Worm (Caenorhabditis elegans) whole organism, L1 larva: ENCODE measurements around the gene rbbp-5.

Experiments used
- C04F5.9 ChIP-seq: sonication (generic microtip); optimal IDR thresholded peaks from 2 replicates; lab custom pipeline; 2016; ENCODE audit warnings: missing genetic modification characterization, missing compliant biosample characterization
- C16A3.4 ChIP-seq: fragments of 150-350 bp; optimal IDR thresholded peaks from 2 replicates; lab custom pipeline; 2014; ENCODE audit warnings: missing biosample characterization, missing genetic modification characterization
- C34B4.2 ChIP-seq: sonication (generic microtip); optimal IDR thresholded peaks from 2 replicates; lab custom pipeline; 2017; ENCODE audit warnings: mild to moderate bottlenecking, missing genetic modification characterization, missing compliant biosample characterization
- F16B12.6 ChIP-seq: fragments of 150-350 bp; optimal IDR thresholded peaks from 2 replicates; lab custom pipeline; 2014; ENCODE audit warnings: missing biosample characterization, missing genetic modification characterization
- Y116A8C.19 ChIP-seq: sonication (generic microtip); optimal IDR thresholded peaks from 2 replicates; lab custom pipeline; 2016; ENCODE audit warnings: missing compliant biosample characterization, missing genetic modification characterization, borderline replicate concordance
- aly-2 ChIP-seq: fragments of 150-350 bp; optimal IDR thresholded peaks from 2 replicates; lab custom pipeline; 2014; ENCODE audit warnings: missing biosample characterization, missing genetic modification characterization
- ceh-8 ChIP-seq: fragments of 200-800 bp; sonication (Bioruptor generic); optimal IDR thresholded peaks from 2 replicates; lab custom pipeline; 2018; ENCODE audit warnings: mild to moderate bottlenecking, missing genetic modification characterization, moderate library complexity, missing compliant biosample characterization
- ceh-90 ChIP-seq: sonication (generic microtip); optimal IDR thresholded peaks from 2 replicates; lab custom pipeline; 2016; ENCODE audit warnings: missing genetic modification characterization, missing compliant biosample characterization
- ces-1 ChIP-seq: fragments of 150-350 bp; optimal IDR thresholded peaks from 2 replicates; lab custom pipeline; 2014; ENCODE audit warnings: missing biosample characterization, missing genetic modification reagents, missing genetic modification characterization
- ets-5 ChIP-seq: fragments of 200-800 bp; sonication (Bioruptor generic); IDR thresholded peaks from 2 replicates; pipeline ENCODE4 v1.3.6; 2022; ENCODE audit warnings: missing genetic modification characterization, missing compliant biosample characterization
- fkh-4 ChIP-seq: sonication (generic microtip); optimal IDR thresholded peaks from 2 replicates; lab custom pipeline; 2016; ENCODE audit warnings: missing compliant biosample characterization, missing genetic modification characterization, borderline replicate concordance
- fkh-8 ChIP-seq: sonication (generic microtip); optimal IDR thresholded peaks from 2 replicates; lab custom pipeline; 2016; ENCODE audit warnings: mild to moderate bottlenecking, missing genetic modification characterization, missing compliant biosample characterization
- grh-1 ChIP-seq: fragments of 200-800 bp; sonication (Bioruptor generic); IDR thresholded peaks from 2 replicates; pipeline ENCODE4 v1.3.6; 2022; ENCODE audit warnings: missing genetic modification reagents, missing genetic modification characterization, missing compliant biosample characterization
- hlh-4 ChIP-seq: sonication (generic microtip); optimal IDR thresholded peaks from 2 replicates; lab custom pipeline; 2016; ENCODE audit warnings: mild to moderate bottlenecking, missing genetic modification characterization, missing compliant biosample characterization
- isw-1 ChIP-seq: fragments of 200-800 bp; sonication (Bioruptor generic); IDR thresholded peaks from 2 replicates; pipeline ENCODE4 v1.3.6; 2022; ENCODE audit warnings: missing genetic modification characterization, missing compliant biosample characterization
- lin-13 ChIP-seq: fragments of 150-350 bp; optimal IDR thresholded peaks from 2 replicates; lab custom pipeline; 2014; ENCODE audit warnings: missing biosample characterization, missing genetic modification reagents, missing genetic modification characterization
- lin-15B ChIP-seq: fragments of 150-350 bp; sonication (generic microtip); optimal IDR thresholded peaks from 3 replicates; lab custom pipeline; 2014; ENCODE audit warnings: missing biosample characterization, missing genetic modification characterization
- lin-35 ChIP-seq, 2 experiments: fragments of 150-350 bp; optimal IDR thresholded peaks; 2 replicates each; lab custom pipeline; 2014; ENCODE audit warnings: missing biosample characterization in 2 of 2, missing genetic modification characterization in 2 of 2, missing genetic modification reagents in 2 of 2
- lin-39 ChIP-seq: fragments of 150-350 bp; optimal IDR thresholded peaks from 2 replicates; lab custom pipeline; 2014; ENCODE audit warnings: missing biosample characterization, missing genetic modification reagents, missing genetic modification characterization
- mab-9 ChIP-seq: fragments of 200-800 bp; sonication (Bioruptor generic); IDR thresholded peaks from 2 replicates; pipeline ENCODE4 v1.3.6; 2022; ENCODE audit warnings: missing genetic modification reagents, missing genetic modification characterization, missing compliant biosample characterization
- mdl-1 ChIP-seq, 2 experiments: fragments of 150-350 bp; optimal IDR thresholded peaks; 2 replicates each; lab custom pipeline; 2014 to 2017; ENCODE audit warnings: missing biosample characterization in 2 of 2, missing genetic modification characterization in 2 of 2, inconsistent platforms in 1 of 2
- mef-2 ChIP-seq: fragments of 150-350 bp; optimal IDR thresholded peaks from 2 replicates; lab custom pipeline; 2014; ENCODE audit warnings: missing biosample characterization, missing genetic modification characterization
- mep-1 ChIP-seq: fragments of 150-350 bp; optimal IDR thresholded peaks from 2 replicates; lab custom pipeline; 2014; ENCODE audit warnings: missing biosample characterization, missing genetic modification characterization
- nhr-12 ChIP-seq: sonication (generic microtip); optimal IDR thresholded peaks from 2 replicates; lab custom pipeline; 2017; ENCODE audit warnings: missing biosample characterization, missing genetic modification characterization
- nhr-20 ChIP-seq: sonication (generic microtip); optimal IDR thresholded peaks from 2 replicates; lab custom pipeline; 2016; ENCODE audit warnings: mild to moderate bottlenecking, missing genetic modification characterization, missing compliant biosample characterization
- nhr-47 ChIP-seq: sonication (generic microtip); optimal IDR thresholded peaks from 2 replicates; lab custom pipeline; 2016; ENCODE audit warnings: mild to moderate bottlenecking, missing genetic modification characterization, moderate library complexity, missing compliant biosample characterization
- nhr-71 ChIP-seq: sonication (generic microtip); optimal IDR thresholded peaks from 2 replicates; lab custom pipeline; 2016; ENCODE audit warnings: mild to moderate bottlenecking, missing genetic modification characterization, moderate library complexity, missing compliant biosample characterization
- nhr-76 ChIP-seq: sonication (generic microtip); optimal IDR thresholded peaks from 2 replicates; lab custom pipeline; 2017; ENCODE audit warnings: missing biosample characterization, missing genetic modification characterization
- nhr-77 ChIP-seq: fragments of 150-350 bp; optimal IDR thresholded peaks from 2 replicates; lab custom pipeline; 2014; ENCODE audit warnings: missing biosample characterization, missing genetic modification characterization
- nhr-84 ChIP-seq: sonication (generic microtip); optimal IDR thresholded peaks from 2 replicates; lab custom pipeline; 2017; ENCODE audit warnings: missing biosample characterization, missing genetic modification characterization
- nhr-85 ChIP-seq: sonication (generic microtip); peaks from one replicate; lab custom pipeline; 2016; ENCODE audit warnings: missing genetic modification characterization, inconsistent platforms, missing compliant biosample characterization
- nhr-90 ChIP-seq: sonication (generic microtip); optimal IDR thresholded peaks from 2 replicates; lab custom pipeline; 2016; ENCODE audit warnings: mild to moderate bottlenecking, missing genetic modification characterization, missing compliant biosample characterization; ENCODE audit not compliant: poor library complexity
- pax-3 ChIP-seq: fragments of 200-800 bp; sonication (Bioruptor generic); optimal IDR thresholded peaks from 2 replicates; lab custom pipeline; 2018; ENCODE audit warnings: mild to moderate bottlenecking, missing genetic modification characterization, moderate library complexity, missing compliant biosample characterization
- pqm-1 ChIP-seq: sonication (generic microtip); optimal IDR thresholded peaks from 3 replicates; lab custom pipeline; 2017; ENCODE audit warnings: missing biosample characterization, missing genetic modification characterization
- rnt-1 ChIP-seq: sonication (generic microtip); optimal IDR thresholded peaks from 2 replicates; lab custom pipeline; 2016; ENCODE audit warnings: mild to moderate bottlenecking, missing genetic modification characterization, moderate library complexity, missing compliant biosample characterization
- skn-1 ChIP-seq: fragments of 150-350 bp; optimal IDR thresholded peaks from 2 replicates; lab custom pipeline; 2014; ENCODE audit warnings: missing biosample characterization, missing genetic modification characterization
- sox-4 ChIP-seq: sonication (generic microtip); optimal IDR thresholded peaks from 2 replicates; lab custom pipeline; 2016; ENCODE audit warnings: missing genetic modification characterization, missing compliant biosample characterization
- sptf-1 ChIP-seq: fragments of 150-350 bp; optimal IDR thresholded peaks from 2 replicates; lab custom pipeline; 2014; ENCODE audit warnings: missing biosample characterization, missing genetic modification characterization
- unc-130 ChIP-seq: fragments of 150-350 bp; optimal IDR thresholded peaks from 2 replicates; lab custom pipeline; 2017; ENCODE audit warnings: missing biosample characterization, missing genetic modification characterization, inconsistent platforms
- unc-30 ChIP-seq: sonication (generic microtip); optimal IDR thresholded peaks from 2 replicates; lab custom pipeline; 2017; ENCODE audit warnings: missing biosample characterization, missing genetic modification characterization
- unc-98 ChIP-seq: fragments of 200-800 bp; sonication (Bioruptor generic); IDR thresholded peaks from 2 replicates; pipeline ENCODE4 v1.3.6; 2022; ENCODE audit warnings: missing genetic modification characterization, missing compliant biosample characterization
- zip-4 ChIP-seq: fragments of 200-800 bp; sonication (Bioruptor generic); optimal IDR thresholded peaks from 2 replicates; lab custom pipeline; 2018; ENCODE audit warnings: mild to moderate bottlenecking, missing genetic modification characterization, moderate library complexity, missing compliant biosample characterization
- ztf-4 ChIP-seq: fragments of 150-350 bp; optimal IDR thresholded peaks from 2 replicates; lab custom pipeline; 2014; ENCODE audit warnings: missing biosample characterization, missing genetic modification characterization

The rbbp-5 gene

DNA sequence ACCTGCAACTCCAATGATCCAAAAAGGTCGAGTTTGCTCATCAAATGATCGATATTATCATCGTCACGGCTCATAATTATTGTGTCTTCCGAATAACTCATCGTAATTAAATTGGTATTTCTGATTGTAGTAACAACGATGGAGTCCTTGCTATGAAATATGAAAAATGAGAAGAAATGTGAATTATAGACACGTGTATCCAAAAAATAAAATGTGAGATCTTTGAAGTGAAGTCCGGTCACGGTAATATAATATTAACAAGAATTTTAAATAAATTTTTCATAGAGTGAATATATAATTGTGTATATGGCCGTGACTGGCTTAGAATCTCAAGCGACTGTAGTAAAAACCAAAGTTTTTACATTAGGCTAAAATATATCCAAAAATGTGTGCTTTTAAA is 30.6 kb upstream of the rbbp-5 start, which contains the start of gene H12I13.1:
Gene H12I13.1, minus strand, starts transcription at position 101 of the 400 bp plus-strand sequence.
- TF ChIP-seq rnt-1 (no peak), zip-4 (GFP tag; lab: Kevin White, UChicago) (no peak), fkh-8 (tag; lab: Kevin White, UChicago) (no peak), C16A3.4 (tag; lab: Kevin White, UChicago) (no peak), nhr-47 (tag; lab: Kevin White, UChicago) (no peak), lin-13 (GFP tag; lab: Kevin White, UChicago) (no peak), nhr-20 (no peak), ets-5 (no peak), lin-39 (tag; lab: Kevin White, UChicago) (no peak), nhr-76 (tag; lab: Kevin White, UChicago) (no peak), grh-1 (GFP tag; lab: Robert Waterston, UW) (no peak), unc-130 (tag; lab: Kevin White, UChicago) (no peak), nhr-71 (no peak), lin-15B (tag; lab: Kevin White, UChicago) (no peak), unc-30 (tag; lab: Kevin White, UChicago) (no peak), C04F5.9 (tag; lab: Kevin White, UChicago) (no peak), nhr-77 (tag; lab: Kevin White, UChicago) (no peak), C34B4.2 (tag; lab: Kevin White, UChicago) (no peak)

DNA sequence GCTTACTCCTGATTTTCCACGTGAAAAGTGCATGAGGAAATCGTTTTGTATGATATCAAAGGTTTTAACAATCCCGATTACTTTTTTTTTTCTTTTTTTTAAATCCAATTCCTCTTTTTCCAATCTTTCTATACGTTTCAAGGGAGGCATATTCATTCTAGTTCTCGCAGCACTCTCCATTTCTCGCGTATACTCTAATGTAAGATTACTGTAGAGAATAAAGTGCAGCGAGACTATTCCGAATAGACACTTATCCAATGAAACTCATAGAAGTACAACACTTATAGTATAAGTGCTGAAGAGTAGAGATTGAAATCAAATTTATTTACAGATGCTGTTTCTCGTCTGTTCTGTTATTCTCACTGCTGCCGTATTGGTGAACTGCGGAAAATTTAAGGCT is 20.0 kb upstream of the rbbp-5 start, which contains the start of gene H12I13.6:
Gene H12I13.6, plus strand, starts transcription at position 301 of the 400 bp plus-strand sequence.
- TF ChIP-seq nhr-84 (tag; lab: Kevin White, UChicago) (no peak), aly-2 (tag; lab: Kevin White, UChicago) (no peak)
- TF ChIP-seq, all 84 proteins: peak for 0

DNA sequence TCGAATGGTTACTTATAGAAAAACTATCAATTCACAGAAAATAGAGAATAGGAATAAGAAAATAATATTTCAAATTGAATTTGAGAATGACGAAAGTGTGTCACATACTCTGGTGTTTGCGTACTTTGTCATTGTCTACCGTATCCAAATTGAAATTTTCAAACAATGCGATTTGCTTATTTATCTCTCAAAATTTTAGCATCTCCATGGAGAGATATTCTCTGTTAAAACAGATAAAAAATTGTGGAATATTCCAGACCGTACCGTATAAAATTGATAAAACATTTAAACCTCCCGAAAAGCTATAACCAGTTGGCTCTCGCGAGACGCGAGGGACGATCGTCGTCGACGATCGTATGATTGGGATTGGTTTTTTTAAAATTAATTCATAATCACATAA is 16.9 kb upstream of the rbbp-5 start, which contains the start of gene fbf-1:
Gene fbf-1, minus strand, starts transcription at position 101 of the 400 bp plus-strand sequence.
- no peak for TF ChIP-seq isw-1 (GFP tag; lab: Robert Waterston, UW)
- no peak for TF ChIP-seq nhr-84 (tag; lab: Kevin White, UChicago)
- TF ChIP-seq ceh-90 (tag; lab: Kevin White, UChicago) = no peak
- no peak for TF ChIP-seq fkh-8 (tag; lab: Kevin White, UChicago)
- no peak for TF ChIP-seq skn-1 (tag; lab: Kevin White, UChicago)
- no peak for TF ChIP-seq mef-2 (tag; lab: Kevin White, UChicago)
- no peak for TF ChIP-seq nhr-71
- TF ChIP-seq nhr-90 = no peak
- no peak for TF ChIP-seq sptf-1 (tag; lab: Kevin White, UChicago)
- no peak for TF ChIP-seq lin-35 (GFP tag; optimal IDR thresholded peaks at IDR 0.05; lab: Kevin White, UChicago)
- no peak for TF ChIP-seq pqm-1 (tag; lab: Kevin White, UChicago)
- no peak for TF ChIP-seq C16A3.4 (tag; lab: Kevin White, UChicago)
- TF ChIP-seq ztf-4 (tag; lab: Kevin White, UChicago) = no peak
- TF ChIP-seq fkh-4 = no peak
- TF ChIP-seq mab-9 (GFP tag; lab: Robert Waterston, UW) = no peak
- TF ChIP-seq C04F5.9 (tag; lab: Kevin White, UChicago) = no peak
- TF ChIP-seq ces-1 = no peak
- no peak for TF ChIP-seq sox-4 (tag; lab: Kevin White, UChicago)

DNA sequence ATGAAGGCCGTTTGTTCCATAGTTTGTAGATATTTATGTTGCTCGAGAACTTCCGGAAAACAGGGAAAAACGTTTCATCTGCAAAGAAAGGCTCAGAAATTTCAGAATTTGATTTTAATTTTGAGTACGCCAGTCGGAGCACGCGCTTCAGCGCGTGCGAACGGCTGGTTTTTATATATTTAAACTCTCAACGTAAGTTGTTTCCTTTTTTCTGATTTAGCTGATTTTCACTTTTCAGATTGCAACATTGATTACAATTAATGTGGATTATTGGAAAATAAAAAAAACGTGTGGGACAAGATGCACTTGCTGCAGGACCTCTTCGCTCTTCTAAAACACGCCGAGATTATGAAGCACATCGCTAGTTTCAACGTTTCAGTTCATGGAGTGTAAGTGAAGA is 15.0 kb upstream of the rbbp-5 start, which contains the start of gene F21H12.3:
Gene F21H12.3, plus strand, starts transcription at position 301 of the 400 bp plus-strand sequence.
- TF ChIP-seq Y116A8C.19 (tag; lab: Kevin White, UChicago) (no peak), nhr-84 (tag; lab: Kevin White, UChicago) (no peak), nhr-85 (tag; lab: Kevin White, UChicago) (no peak), unc-98 (GFP tag; lab: Robert Waterston, UW) (no peak), pax-3 (tag; lab: Kevin White, UChicago) (no peak), mep-1 (no peak), mab-9 (GFP tag; lab: Robert Waterston, UW) (no peak), F16B12.6 (no peak), hlh-4 (tag; lab: Kevin White, UChicago) (no peak), nhr-12 (tag; lab: Kevin White, UChicago) (no peak), nhr-77 (tag; lab: Kevin White, UChicago) (no peak), rnt-1 (no peak), pqm-1 (tag; lab: Kevin White, UChicago) (no peak), mdl-1 (tag; optimal IDR thresholded peaks at IDR 0.05; lab: Kevin White, UChicago) (no peak), ceh-8 (no peak), nhr-76 (tag; lab: Kevin White, UChicago) (no peak), fkh-4 (no peak)
